Fruit fly (Drosophila melanogaster) whole organism, prepupa: ENCODE measurements around the gene RpL13A.

ENCODE experiments used
- Blimp-1 ChIP-seq: fragments of 200-800 bp; sonication (Bioruptor generic); optimal IDR thresholded peaks from 3 replicates; lab custom pipeline; 2017; ENCODE audit warnings: missing biosample characterization, missing genetic modification characterization, mild to moderate bottlenecking, moderate library complexity, missing genetic modification reagents
- CG10669 ChIP-seq: fragments of 200-800 bp; sonication (Bioruptor generic); optimal IDR thresholded peaks from 3 replicates; lab custom pipeline; 2018; ENCODE audit warnings: missing biosample characterization, mild to moderate bottlenecking, missing genetic modification characterization, moderate library complexity
- CG11294 ChIP-seq: fragments of 200-800 bp; sonication (Bioruptor generic); IDR thresholded peaks from 2 replicates; pipeline ENCODE4 v1.3.6; 2022; ENCODE audit warnings: missing biosample characterization, missing genetic modification characterization
- CG1621 ChIP-seq: fragments of 200-800 bp; sonication (Bioruptor generic); optimal IDR thresholded peaks from 3 replicates; lab custom pipeline; 2018; ENCODE audit warnings: missing biosample characterization, mild to moderate bottlenecking, missing genetic modification characterization
- CG3032 ChIP-seq: fragments of 200-800 bp; optimal IDR thresholded peaks from 2 replicates; lab custom pipeline; 2019; ENCODE audit warnings: missing biosample characterization, mild to moderate bottlenecking, missing genetic modification characterization, moderate library complexity
- CG31627 ChIP-seq: fragments of 200-800 bp; sonication (Bioruptor generic); optimal IDR thresholded peaks from 3 replicates; lab custom pipeline; 2016; ENCODE audit warnings: missing biosample characterization, missing genetic modification characterization
- CG32006 ChIP-seq: fragments of 200-800 bp; sonication (Bioruptor generic); optimal IDR thresholded peaks from 3 replicates; lab custom pipeline; 2017; ENCODE audit warnings: missing biosample characterization, mild to moderate bottlenecking, missing genetic modification characterization
- CG34406 ChIP-seq: fragments of 200-800 bp; sonication (Bioruptor generic); optimal IDR thresholded peaks from 3 replicates; lab custom pipeline; 2016; ENCODE audit warnings: missing biosample characterization, missing genetic modification characterization
- CG3919 ChIP-seq: fragments of 200-800 bp; sonication (Bioruptor generic); optimal IDR thresholded peaks from 3 replicates; lab custom pipeline; 2016; ENCODE audit warnings: missing biosample characterization, missing genetic modification characterization
- CG4318 ChIP-seq: fragments of 200-800 bp; sonication (Bioruptor generic); optimal IDR thresholded peaks from 3 replicates; lab custom pipeline; 2017; ENCODE audit warnings: missing biosample characterization, mild to moderate bottlenecking, missing genetic modification characterization
- CG6163 ChIP-seq: fragments of 200-800 bp; sonication (Bioruptor generic); IDR thresholded peaks from 3 replicates; pipeline ENCODE4 v1.3.6; 2022; ENCODE audit warnings: missing biosample characterization, missing genetic modification characterization
- CG6276 ChIP-seq: fragments of 200-800 bp; sonication (Bioruptor generic); optimal IDR thresholded peaks from 2 replicates; lab custom pipeline; 2017; ENCODE audit warnings: missing biosample characterization, mild to moderate bottlenecking, missing genetic modification characterization
- CG6792 ChIP-seq: fragments of 200-800 bp; sonication (Bioruptor generic); optimal IDR thresholded peaks from 3 replicates; lab custom pipeline; 2016; ENCODE audit warnings: missing biosample characterization, missing genetic modification characterization
- CG7368 ChIP-seq: fragments of 200-800 bp; sonication (Bioruptor generic); optimal IDR thresholded peaks from 3 replicates; lab custom pipeline; 2016; ENCODE audit warnings: missing biosample characterization, missing genetic modification characterization
- CG8119 ChIP-seq: fragments of 200-800 bp; sonication (Bioruptor generic); IDR thresholded peaks from 3 replicates; pipeline ENCODE4 v1.3.6; 2022; ENCODE audit warnings: missing biosample characterization, missing genetic modification characterization
- CG8319 ChIP-seq: fragments of 200-800 bp; sonication (Bioruptor generic); optimal IDR thresholded peaks from 3 replicates; lab custom pipeline; 2016; ENCODE audit warnings: missing biosample characterization, missing genetic modification characterization
- CG9139 ChIP-seq: fragments of 200-800 bp; sonication (Bioruptor generic); optimal IDR thresholded peaks from 3 replicates; lab custom pipeline; 2017; ENCODE audit warnings: missing biosample characterization, mild to moderate bottlenecking, missing genetic modification characterization
- Eip75B ChIP-seq: fragments of 200-800 bp; sonication (Bioruptor generic); optimal IDR thresholded peaks from 3 replicates; lab custom pipeline; 2016; ENCODE audit warnings: missing biosample characterization, missing genetic modification characterization
- Eip78C ChIP-seq: fragments of 200-800 bp; sonication (Bioruptor generic); peaks from one replicate; lab custom pipeline; 2016; ENCODE audit warnings: missing biosample characterization, missing genetic modification characterization
- Eip93F ChIP-seq: fragments of 200-800 bp; sonication (Bioruptor generic); optimal IDR thresholded peaks from 2 replicates; lab custom pipeline; 2016; ENCODE audit warnings: missing biosample characterization, mild to moderate bottlenecking, missing genetic modification characterization
- Ets21C ChIP-seq: fragments of 200-800 bp; sonication (Bioruptor generic); optimal IDR thresholded peaks from 3 replicates; lab custom pipeline; 2016; ENCODE audit warnings: missing biosample characterization, missing genetic modification characterization
- Ets96B ChIP-seq: fragments of 200-800 bp; optimal IDR thresholded peaks from 2 replicates; lab custom pipeline; 2019; ENCODE audit warnings: missing biosample characterization, mild to moderate bottlenecking, missing genetic modification characterization, moderate library complexity
- Gug ChIP-seq: fragments of 200-800 bp; sonication (Bioruptor generic); IDR thresholded peaks from 2 replicates; pipeline ENCODE4 v1.3.6; 2022; ENCODE audit warnings: missing biosample characterization, missing genetic modification characterization
- Hr38 ChIP-seq: sonication (Bioruptor generic); optimal IDR thresholded peaks from 2 replicates; lab custom pipeline; 2016; ENCODE audit warnings: missing biosample characterization, missing genetic modification characterization
- Hr39 ChIP-seq: fragments of 200-800 bp; sonication (Bioruptor generic); optimal IDR thresholded peaks from 2 replicates; lab custom pipeline; 2016; ENCODE audit warnings: missing biosample characterization, missing genetic modification characterization
- Hr4 ChIP-seq: fragments of 200-800 bp; sonication (Bioruptor generic); optimal IDR thresholded peaks from 3 replicates; lab custom pipeline; 2016; ENCODE audit warnings: missing biosample characterization, missing genetic modification characterization
- Lpt ChIP-seq: fragments of 200-800 bp; sonication (Bioruptor generic); optimal IDR thresholded peaks from 3 replicates; lab custom pipeline; 2016; ENCODE audit warnings: missing biosample characterization, missing genetic modification characterization
- Met ChIP-seq: fragments of 200-800 bp; sonication (Bioruptor generic); optimal IDR thresholded peaks from 3 replicates; lab custom pipeline; 2016; ENCODE audit warnings: missing biosample characterization, missing genetic modification characterization
- OdsH ChIP-seq: fragments of 200-800 bp; sonication (Bioruptor generic); optimal IDR thresholded peaks from 3 replicates; lab custom pipeline; 2016; ENCODE audit warnings: missing biosample characterization, missing genetic modification characterization
- Smox ChIP-seq: fragments of 200-800 bp; sonication (Bioruptor generic); optimal IDR thresholded peaks from 3 replicates; lab custom pipeline; 2016; ENCODE audit warnings: missing biosample characterization, missing genetic modification characterization
- Sox102F ChIP-seq: fragments of 200-800 bp; sonication (Bioruptor generic); optimal IDR thresholded peaks from 2 replicates; lab custom pipeline; 2016; ENCODE audit warnings: missing biosample characterization, mild to moderate bottlenecking, missing genetic modification characterization
- Sox14 ChIP-seq: fragments of 200-800 bp; sonication (Bioruptor generic); optimal IDR thresholded peaks from 3 replicates; lab custom pipeline; 2016; ENCODE audit warnings: missing biosample characterization, missing genetic modification characterization
- achi ChIP-seq: fragments of 200-800 bp; sonication (Bioruptor generic); optimal IDR thresholded peaks from 3 replicates; lab custom pipeline; 2016; ENCODE audit warnings: missing biosample characterization, missing genetic modification characterization
- acj6 ChIP-seq: fragments of 200-800 bp; sonication (Bioruptor generic); optimal IDR thresholded peaks from 3 replicates; lab custom pipeline; 2016; ENCODE audit warnings: missing biosample characterization, missing genetic modification characterization
- cyc ChIP-seq: fragments of 200-800 bp; sonication (Bioruptor generic); optimal IDR thresholded peaks from 3 replicates; lab custom pipeline; 2016; ENCODE audit warnings: missing biosample characterization, missing genetic modification characterization
- dac ChIP-seq: fragments of 200-800 bp; sonication (Bioruptor generic); optimal IDR thresholded peaks from 2 replicates; lab custom pipeline; 2017; ENCODE audit warnings: missing biosample characterization, mild to moderate bottlenecking, missing genetic modification characterization
- dsx ChIP-seq: fragments of 200-800 bp; optimal IDR thresholded peaks from 3 replicates; lab custom pipeline; 2019; ENCODE audit warnings: missing biosample characterization, mild to moderate bottlenecking, missing genetic modification characterization, moderate library complexity; ENCODE audit not compliant: poor library complexity, severe bottlenecking
- eg ChIP-seq: fragments of 200-800 bp; sonication (Bioruptor generic); IDR thresholded peaks from 3 replicates; pipeline ENCODE4 v1.3.6; 2022; ENCODE audit warnings: missing biosample characterization, missing genetic modification characterization
- esn ChIP-seq: fragments of 200-800 bp; sonication (Bioruptor generic); optimal IDR thresholded peaks from 2 replicates; lab custom pipeline; 2016; ENCODE audit warnings: missing biosample characterization, mild to moderate bottlenecking, missing genetic modification characterization, moderate library complexity
- fd85E ChIP-seq: fragments of 200-800 bp; sonication (Bioruptor generic); optimal IDR thresholded peaks from 3 replicates; lab custom pipeline; 2016; ENCODE audit warnings: missing biosample characterization, missing genetic modification characterization
- lz ChIP-seq: fragments of 200-800 bp; sonication (Bioruptor generic); optimal IDR thresholded peaks from 3 replicates; lab custom pipeline; 2016; ENCODE audit warnings: missing biosample characterization, missing genetic modification characterization
- net ChIP-seq: fragments of 200-800 bp; sonication (Bioruptor generic); optimal IDR thresholded peaks from 3 replicates; lab custom pipeline; 2016; ENCODE audit warnings: missing biosample characterization, missing genetic modification characterization
- pdm3 ChIP-seq: fragments of 200-800 bp; sonication (Bioruptor generic); optimal IDR thresholded peaks from 3 replicates; lab custom pipeline; 2016; ENCODE audit warnings: missing biosample characterization, missing genetic modification characterization
- salr ChIP-seq, 2 experiments: fragments of 200-800 bp; sonication (Bioruptor generic); optimal IDR thresholded peaks; 3 replicates each; lab custom pipeline; 2016 to 2018; ENCODE audit warnings: missing biosample characterization in 2 of 2, missing genetic modification characterization in 2 of 2, mild to moderate bottlenecking in 1 of 2
- spab ChIP-seq: fragments of 200-800 bp; sonication (Bioruptor generic); optimal IDR thresholded peaks from 2 replicates; lab custom pipeline; 2017; ENCODE audit warnings: missing biosample characterization, mild to moderate bottlenecking, missing genetic modification characterization, missing genetic modification reagents
- ss ChIP-seq, 2 experiments: fragments of 200-800 bp; sonication (Bioruptor generic); optimal IDR thresholded peaks; 2 replicates in 1 of 2; 3 replicates in 1 of 2; lab custom pipeline; 2017 to 2018; ENCODE audit warnings: mild to moderate bottlenecking in 2 of 2, missing biosample characterization in 2 of 2, missing genetic modification characterization in 2 of 2, moderate library complexity in 1 of 2
- svp ChIP-seq: fragments of 200-800 bp; sonication (Bioruptor generic); peaks from one replicate; lab custom pipeline; 2016; ENCODE audit warnings: missing biosample characterization, missing genetic modification characterization
- topi ChIP-seq: fragments of 200-800 bp; sonication (Bioruptor generic); optimal IDR thresholded peaks from 3 replicates; lab custom pipeline; 2016; ENCODE audit warnings: missing biosample characterization, missing genetic modification characterization
- vri ChIP-seq: fragments of 200-800 bp; sonication (Bioruptor generic); optimal IDR thresholded peaks from 3 replicates; lab custom pipeline; 2016; ENCODE audit warnings: missing biosample characterization, mild to moderate bottlenecking, missing genetic modification characterization

RpL13A gene

dm6 chr3R:5653887-5654286, 29.6 kb downstream of the RpL13A start:
- TF ChIP-seq CG34406 (GFP tag; lab: Kevin White, UChicago) = no peak
- TF ChIP-seq CG32006 (GFP tag; lab: Kevin White, UChicago) = no peak
- no peak for TF ChIP-seq ss (GFP tag; optimal IDR thresholded peaks at IDR 0.05; lab: Kevin White, UChicago)
- TF ChIP-seq Blimp-1 (GFP tag; lab: Kevin White, UChicago) = no peak
- no peak for TF ChIP-seq Hr4 (GFP tag; lab: Kevin White, UChicago)
- no peak for TF ChIP-seq CG4318 (GFP tag; lab: Kevin White, UChicago)
- no peak for TF ChIP-seq CG10669
- TF ChIP-seq Ets96B = no peak
- no peak for TF ChIP-seq CG7368
- TF ChIP-seq Gug = no peak
- no peak for TF ChIP-seq Smox (GFP tag; lab: Kevin White, UChicago)

- TF ChIP-seq acj6 (GFP tag; lab: Kevin White, UChicago) (peak; percentile 94), Eip93F (GFP tag; lab: Kevin White, UChicago) (peak; percentile 76), Sox102F (peak; percentile 88), CG1621 (peak; percentile 81), eg (GFP tag; lab: Robert Waterston, UW) (peak; percentile 86), esn (GFP tag; lab: Kevin White, UChicago) (peak; percentile 94), Ets21C (GFP tag; lab: Kevin White, UChicago) (peak; percentile 95), CG8319 (GFP tag; lab: Kevin White, UChicago) (peak; percentile 86), ss (GFP tag; optimal IDR thresholded peaks at IDR 0.05; lab: Kevin White, UChicago) (peak; percentile 62 to 85), lz (GFP tag; lab: Kevin White, UChicago) (peak; percentile 96), CG11294 (GFP tag; lab: Robert Waterston, UW) (peak; percentile 67; the same call in 1 of the 2 replicates), CG4318 (GFP tag; lab: Kevin White, UChicago) (no peak), CG7368 (peak; percentile 71), Ets96B (peak; percentile 87), Eip75B (GFP tag; lab: Kevin White, UChicago) (peak; percentile 89), CG9139 (no peak), Sox14 (GFP tag; lab: Kevin White, UChicago) (peak; percentile 95), CG8119 (GFP tag; lab: Robert Waterston, UW) (peak; percentile 84), net (GFP tag; lab: Kevin White, UChicago) (peak; percentile 83), CG6792 (GFP tag; lab: Kevin White, UChicago) (peak; percentile 85), Met (GFP tag; lab: Kevin White, UChicago) (peak; percentile 92), Hr4 (GFP tag; lab: Kevin White, UChicago) (peak; percentile 94), dsx (GFP tag; lab: Kevin White, UChicago) (peak; percentile 88), CG31627 (peak; percentile 97), CG3032 (peak; percentile 93), pdm3 (GFP tag; lab: Kevin White, UChicago) (peak; percentile 94), cyc (GFP tag; lab: Kevin White, UChicago) (peak; percentile 95), spab (GFP tag; lab: Kevin White, UChicago) (no peak), Hr38 (GFP tag; lab: Kevin White, UChicago) (peak; percentile 44), svp (GFP tag; lab: Kevin White, UChicago) (peak; percentile 98), fd85E (GFP tag; lab: Kevin White, UChicago) (no peak), CG6163 (GFP tag; lab: Robert Waterston, UW) (peak; percentile 87), CG6276 (GFP tag; lab: Kevin White, UChicago) (no peak), dac (GFP tag; lab: Kevin White, UChicago) (peak; percentile 64), CG10669 (peak; percentile 82), topi (GFP tag; lab: Kevin White, UChicago) (peak; percentile 92), vri (GFP tag; lab: Kevin White, UChicago) (peak; percentile 85), OdsH (GFP tag; lab: Kevin White, UChicago) (peak; percentile 94), Eip78C (peak; percentile 95), achi (peak; percentile 89), CG3919 (GFP tag; lab: Kevin White, UChicago) (peak; percentile 91), Gug (peak; percentile 88), salr (GFP tag; optimal IDR thresholded peaks at IDR 0.05; lab: Kevin White, UChicago) (peak; percentile 66 to 79), Hr39 (peak; percentile 95), Blimp-1 (GFP tag; lab: Kevin White, UChicago) (peak; percentile 68), Lpt (peak; percentile 76)
These were observed 30.5 kb downstream of the RpL13A start, which contains the start of the genes elm and MED27 for dm6 chr3R:5654692-5655181. Gene elm (minus strand): TSS chr3R:5654861. Gene MED27 (plus strand): TSS chr3R:5655139.
